Fruit fly (Drosophila melanogaster) whole organism, embryonic: ENCODE results near the gene NaPi-III.

Experiments used
- Atf-2 ChIP-seq: fragments of 200-800 bp; sonication (Bioruptor generic); optimal IDR thresholded peaks from 2 replicates; lab custom pipeline; 2016; ENCODE audit warnings: missing biosample characterization, missing genetic modification characterization
- B-H1 ChIP-seq: fragments of 200-800 bp; sonication (Bioruptor generic); IDR thresholded peaks from 3 replicates; pipeline ENCODE4 v1.3.6; 2022; ENCODE audit warnings: missing biosample characterization, missing genetic modification characterization
- BEAF-32 ChIP-seq: fragments of 200-800 bp; sonication (Bioruptor generic); optimal IDR thresholded peaks from 3 replicates; lab custom pipeline; 2017; ENCODE audit warnings: missing biosample characterization, missing genetic modification characterization, mild to moderate bottlenecking, moderate library complexity, missing genetic modification reagents
- CG10959 ChIP-seq: fragments of 200-800 bp; sonication (Bioruptor generic); IDR thresholded peaks from 2 replicates; pipeline ENCODE4 v1.3.6; 2022; ENCODE audit warnings: missing biosample characterization, missing genetic modification characterization
- CG11398 ChIP-seq: fragments of 200-800 bp; sonication (Bioruptor generic); optimal IDR thresholded peaks from 2 replicates; lab custom pipeline; 2016; ENCODE audit warnings: missing biosample characterization, missing genetic modification characterization
- CG13624 ChIP-seq: fragments of 200-800 bp; sonication (Bioruptor generic); optimal IDR thresholded peaks from 2 replicates; lab custom pipeline; 2016; ENCODE audit warnings: missing biosample characterization, missing genetic modification characterization
- CG14014 ChIP-seq: fragments of 200-800 bp; sonication (Bioruptor generic); IDR thresholded peaks from 2 replicates; pipeline ENCODE4 v1.3.6; 2022; ENCODE audit warnings: missing biosample characterization, missing genetic modification characterization
- CG14860 ChIP-seq: fragments of 200-800 bp; sonication (Bioruptor generic); IDR thresholded peaks from 3 replicates; pipeline ENCODE4 v1.3.6; 2022; ENCODE audit warnings: missing biosample characterization, missing genetic modification characterization; ENCODE audit not compliant: partially characterized antibody
- CG15011 ChIP-seq: fragments of 200-800 bp; sonication (Bioruptor generic); optimal IDR thresholded peaks from 3 replicates; lab custom pipeline; 2018; ENCODE audit warnings: missing biosample characterization, mild to moderate bottlenecking, missing genetic modification characterization
- CG15269 ChIP-seq: fragments of 200-800 bp; sonication (Bioruptor generic); optimal IDR thresholded peaks from 2 replicates; lab custom pipeline; 2018; ENCODE audit warnings: missing biosample characterization, mild to moderate bottlenecking, missing genetic modification characterization, moderate library complexity
- CG1602 ChIP-seq: fragments of 200-800 bp; sonication (Bioruptor generic); optimal IDR thresholded peaks from 3 replicates; lab custom pipeline; 2016; ENCODE audit warnings: missing biosample characterization, missing genetic modification characterization
- CG17361 ChIP-seq: fragments of 200-800 bp; sonication (Bioruptor generic); IDR thresholded peaks from 3 replicates; pipeline ENCODE4 v1.3.6; 2022; ENCODE audit warnings: missing biosample characterization, missing genetic modification characterization
- CG2129 ChIP-seq: fragments of 200-800 bp; sonication (Bioruptor generic); IDR thresholded peaks from 2 replicates; pipeline ENCODE4 v1.3.6; 2022; ENCODE audit warnings: missing biosample characterization, missing genetic modification characterization; ENCODE audit not compliant: partially characterized antibody
- CG2202 ChIP-seq: fragments of 200-800 bp; sonication (Bioruptor generic); optimal IDR thresholded peaks from 2 replicates; lab custom pipeline; 2018; ENCODE audit warnings: missing biosample characterization, mild to moderate bottlenecking, missing genetic modification characterization
- CG2875 ChIP-seq: fragments of 200-800 bp; sonication (Bioruptor generic); optimal IDR thresholded peaks from 2 replicates; lab custom pipeline; 2017; ENCODE audit warnings: missing biosample characterization, mild to moderate bottlenecking, missing genetic modification characterization, missing genetic modification reagents
- CG30431 ChIP-seq: fragments of 200-800 bp; sonication (Bioruptor generic); optimal IDR thresholded peaks from 2 replicates; lab custom pipeline; 2017; ENCODE audit warnings: missing biosample characterization, missing genetic modification characterization
- CG5245 ChIP-seq: fragments of 200-800 bp; sonication (Bioruptor generic); optimal IDR thresholded peaks from 3 replicates; lab custom pipeline; 2016; ENCODE audit warnings: missing biosample characterization, missing genetic modification characterization
- CG8089 ChIP-seq: fragments of 200-800 bp; sonication (Bioruptor generic); optimal IDR thresholded peaks from 3 replicates; lab custom pipeline; 2016; ENCODE audit warnings: missing biosample characterization, missing genetic modification characterization
- CG8478 ChIP-seq: fragments of >200 bp; optimal IDR thresholded peaks from 2 replicates; lab custom pipeline; 2018
- CG9797 ChIP-seq: fragments of 200-800 bp; sonication (Bioruptor generic); optimal IDR thresholded peaks from 3 replicates; lab custom pipeline; 2018; ENCODE audit warnings: missing biosample characterization, mild to moderate bottlenecking, missing genetic modification characterization
- ERR ChIP-seq: fragments of 200-800 bp; sonication (Bioruptor generic); optimal IDR thresholded peaks from 2 replicates; lab custom pipeline; 2016; ENCODE audit warnings: missing biosample characterization, missing genetic modification characterization
- HHEX ChIP-seq: fragments of 200-800 bp; sonication (Bioruptor generic); optimal IDR thresholded peaks from 3 replicates; lab custom pipeline; 2017; ENCODE audit warnings: missing biosample characterization, mild to moderate bottlenecking, missing genetic modification characterization, missing genetic modification reagents
- Hr39 ChIP-seq: fragments of >200 bp; optimal IDR thresholded peaks from 2 replicates; lab custom pipeline; 2017
- Mes4 ChIP-seq: fragments of 200-800 bp; sonication (Bioruptor generic); optimal IDR thresholded peaks from 2 replicates; lab custom pipeline; 2016; ENCODE audit warnings: missing biosample characterization, missing genetic modification characterization
- NC2α ChIP-seq: fragments of 200-800 bp; sonication (Bioruptor generic); optimal IDR thresholded peaks from 2 replicates; lab custom pipeline; 2016; ENCODE audit warnings: missing biosample characterization, missing genetic modification characterization
- NfI ChIP-seq: fragments of 200-800 bp; sonication (Bioruptor generic); optimal IDR thresholded peaks from 3 replicates; lab custom pipeline; 2018; ENCODE audit warnings: missing biosample characterization, mild to moderate bottlenecking, missing genetic modification characterization, moderate library complexity
- Pdp1 ChIP-seq, 2 experiments: fragments of 200-800 bp; sonication (Bioruptor generic); optimal IDR thresholded peaks; 3 replicates each; lab custom pipeline; 2016; ENCODE audit warnings: missing biosample characterization in 2 of 2, missing genetic modification characterization in 2 of 2, mild to moderate bottlenecking in 1 of 2, moderate library complexity in 1 of 2
- TFAM ChIP-seq: fragments of 200-800 bp; sonication (Bioruptor generic); optimal IDR thresholded peaks from 2 replicates; lab custom pipeline; 2017; ENCODE audit warnings: missing biosample characterization, missing genetic modification characterization, inconsistent platforms
- Taf1 ChIP-seq: fragments of 200-800 bp; sonication (Bioruptor generic); IDR thresholded peaks from 2 replicates; pipeline ENCODE4 v1.3.6; 2022; ENCODE audit warnings: missing biosample characterization, missing genetic modification characterization
- cad ChIP-seq: fragments of >200 bp; optimal IDR thresholded peaks from 2 replicates; lab custom pipeline; 2017; ENCODE audit warnings: missing biosample characterization, missing genetic modification characterization
- cas ChIP-seq: fragments of 200-800 bp; sonication (Bioruptor generic); IDR thresholded peaks from 2 replicates; pipeline ENCODE4 v1.3.6; 2022; ENCODE audit warnings: missing biosample characterization, missing genetic modification characterization
- chif ChIP-seq, 2 experiments: fragments of 200-800 bp; sonication (Bioruptor generic); optimal IDR thresholded peaks; 3 replicates each; lab custom pipeline; 2016; ENCODE audit warnings: missing biosample characterization in 2 of 2, missing genetic modification characterization in 2 of 2
- crol ChIP-seq: fragments of 200-800 bp; sonication (Bioruptor generic); IDR thresholded peaks from 2 replicates; pipeline ENCODE4 v1.3.6; 2022; ENCODE audit warnings: missing biosample characterization, missing genetic modification characterization
- gce ChIP-seq: fragments of 200-800 bp; sonication (Bioruptor generic); IDR thresholded peaks from 3 replicates; pipeline ENCODE4 v1.3.6; 2022; ENCODE audit warnings: missing biosample characterization, missing genetic modification characterization
- jigr1 ChIP-seq: fragments of 200-800 bp; sonication (Bioruptor generic); IDR thresholded peaks from 3 replicates; pipeline ENCODE4 v1.3.6; 2022; ENCODE audit warnings: missing biosample characterization, missing genetic modification characterization
- kay ChIP-seq: fragments of 200-800 bp; sonication (Bioruptor generic); optimal IDR thresholded peaks from 2 replicates; lab custom pipeline; 2016; ENCODE audit warnings: missing biosample characterization, missing genetic modification characterization
- lilli ChIP-seq: fragments of 200-800 bp; sonication (Bioruptor generic); optimal IDR thresholded peaks from 3 replicates; lab custom pipeline; 2016; ENCODE audit warnings: missing biosample characterization, missing genetic modification characterization
- lov ChIP-seq, 2 experiments: fragments of 200-800 bp in 1 of 2; fragments of >200 bp in 1 of 2; sonication (Bioruptor generic) in 1 of 2; IDR thresholded peaks in 1 of 2; optimal IDR thresholded peaks in 1 of 2; 2 replicates in 1 of 2; 3 replicates in 1 of 2; pipeline versions ENCODE4 v1.3.6 to Lab custom; 2017 to 2022; ENCODE audit warnings: missing biosample characterization in 1 of 2, missing genetic modification characterization in 1 of 2
- nau ChIP-seq: fragments of 200-800 bp; sonication (Bioruptor generic); optimal IDR thresholded peaks from 3 replicates; lab custom pipeline; 2017; ENCODE audit warnings: missing biosample characterization, mild to moderate bottlenecking, missing genetic modification characterization, missing genetic modification reagents
- nerfin-2 ChIP-seq: fragments of 200-800 bp; sonication (Bioruptor generic); IDR thresholded peaks from 2 replicates; pipeline ENCODE4 v1.3.6; 2022; ENCODE audit warnings: missing biosample characterization, missing genetic modification characterization; ENCODE audit not compliant: partially characterized antibody
- odd ChIP-seq: fragments of 200-800 bp; sonication (Bioruptor generic); optimal IDR thresholded peaks from 2 replicates; lab custom pipeline; 2017; ENCODE audit warnings: missing biosample characterization, mild to moderate bottlenecking, missing genetic modification characterization
- otp ChIP-seq: fragments of 200-800 bp; sonication (Bioruptor generic); IDR thresholded peaks from 3 replicates; pipeline ENCODE4, ENCODE4 v1.3.6; 2022; ENCODE audit warnings: missing biosample characterization, missing genetic modification characterization
- pnt ChIP-seq: fragments of 200-800 bp; sonication (Bioruptor generic); optimal IDR thresholded peaks from 3 replicates; lab custom pipeline; 2016; ENCODE audit warnings: missing biosample characterization, missing genetic modification characterization
- ranshi ChIP-seq: fragments of 200-800 bp; sonication (Bioruptor generic); IDR thresholded peaks from 2 replicates; pipeline ENCODE4 v1.3.6; 2022; ENCODE audit warnings: missing biosample characterization, missing genetic modification characterization
- rib ChIP-seq: fragments of 200-800 bp; sonication (Bioruptor generic); IDR thresholded peaks from 2 replicates; pipeline ENCODE4 v1.3.6; 2022; ENCODE audit warnings: missing biosample characterization, missing genetic modification characterization
- seq ChIP-seq: fragments of 200-800 bp; sonication (Bioruptor generic); IDR thresholded peaks from 2 replicates; pipeline ENCODE4 v1.3.6; 2022; ENCODE audit warnings: missing biosample characterization, missing genetic modification characterization
- slbo ChIP-seq: fragments of 200-800 bp; sonication (Bioruptor generic); IDR thresholded peaks from 2 replicates; pipeline ENCODE4 v1.3.6; 2022; ENCODE audit warnings: missing biosample characterization, missing genetic modification characterization
- trh ChIP-seq: fragments of 200-800 bp; sonication (Bioruptor generic); optimal IDR thresholded peaks from 2 replicates; lab custom pipeline; 2016; ENCODE audit warnings: missing biosample characterization, missing genetic modification characterization
- tx ChIP-seq: fragments of 200-800 bp; sonication (Bioruptor generic); optimal IDR thresholded peaks from 2 replicates; lab custom pipeline; 2016; ENCODE audit warnings: missing biosample characterization, missing genetic modification characterization
- usp ChIP-seq: fragments of >200 bp; optimal IDR thresholded peaks from 2 replicates; lab custom pipeline; 2017; ENCODE audit warnings: missing biosample characterization, missing genetic modification characterization
- wor ChIP-seq: fragments of 200-800 bp; sonication (Bioruptor generic); IDR thresholded peaks from 2 replicates; pipeline ENCODE4 v1.3.6; 2022; ENCODE audit warnings: missing biosample characterization, missing genetic modification characterization

The NaPi-III gene

dm6 chr3L:11148478-11149251 lies 25.5 kb downstream of the NaPi-III start:
- TF ChIP-seq CG10959 (GFP tag; lab: Robert Waterston, UW) = no peak
- peak; percentile 22 for TF ChIP-seq CG2875 (GFP tag; lab: Kevin White, UChicago)
- TF ChIP-seq cad (GFP tag; lab: Kevin White, UChicago) = no peak
- no peak for TF ChIP-seq jigr1
- TF ChIP-seq CG8478 (lab: Kevin White, UChicago) = no peak
- TF ChIP-seq Mes4 = no peak
- peak in 1 of 2 experiments; percentile 2 for TF ChIP-seq chif (GFP tag; optimal IDR thresholded peaks at IDR 0.05; lab: Kevin White, UChicago)
- no peak for TF ChIP-seq otp (GFP tag; lab: Robert Waterston, UW)
- no peak for TF ChIP-seq NC2α (GFP tag; lab: Kevin White, UChicago)
- peak; percentile 20 for TF ChIP-seq NfI (GFP tag; lab: Kevin White, UChicago)
- TF ChIP-seq CG15269 = peak; percentile 16
- TF ChIP-seq CG11398 (GFP tag; lab: Kevin White, UChicago) = no peak
- 0 out of 2 replicates have a peak, but pooled peaks have one; percentile 35 for TF ChIP-seq ranshi (GFP tag; lab: Robert Waterston, UW)
- TF ChIP-seq CG14860 (GFP tag; lab: Robert Waterston, UW) = no peak
- TF ChIP-seq B-H1 = no peak
- TF ChIP-seq crol (GFP tag; lab: Robert Waterston, UW) = no peak
- no peak for TF ChIP-seq lilli (GFP tag; lab: Kevin White, UChicago)
- TF ChIP-seq CG9797 (GFP tag; lab: Kevin White, UChicago) = no peak
- TF ChIP-seq Hr39 (lab: Kevin White, UChicago) = no peak
- TF ChIP-seq cas = no peak
- peak; percentile 24; the same call in 1 of the 2 replicates for TF ChIP-seq wor (GFP tag; lab: Robert Waterston, UW)
- TF ChIP-seq rib (GFP tag; lab: Robert Waterston, UW) = no peak
- no peak for TF ChIP-seq ERR (GFP tag; lab: Kevin White, UChicago)
- no peak for TF ChIP-seq TFAM
- TF ChIP-seq gce (GFP tag; lab: Robert Waterston, UW) = 0 out of 3 replicates have a peak, but pooled peaks have one; percentile 30
- TF ChIP-seq nerfin-2 (GFP tag; lab: Robert Waterston, UW) = no peak
- no peak for TF ChIP-seq slbo (GFP tag; lab: Robert Waterston, UW)
- peak; percentile 38 for TF ChIP-seq nau (GFP tag; lab: Kevin White, UChicago)
- TF ChIP-seq CG2129 = no peak
- TF ChIP-seq Pdp1 (GFP tag; optimal IDR thresholded peaks at IDR 0.05; lab: Kevin White, UChicago) = no peak
- TF ChIP-seq kay = no peak
- no peak for TF ChIP-seq tx (GFP tag; lab: Kevin White, UChicago)
- TF ChIP-seq CG8089 (GFP tag; lab: Kevin White, UChicago) = no peak
- TF ChIP-seq pnt (GFP tag; lab: Kevin White, UChicago) = no peak
- 0 out of 2 replicates have a peak, but pooled peaks have one; percentile 9 for TF ChIP-seq seq (GFP tag; lab: Robert Waterston, UW)
- TF ChIP-seq CG13624 (GFP tag; lab: Kevin White, UChicago) = no peak
- peak; percentile 15 for TF ChIP-seq odd
- TF ChIP-seq CG5245 = peak; percentile 18
- TF ChIP-seq CG30431 (GFP tag; lab: Kevin White, UChicago) = no peak
- TF ChIP-seq HHEX = peak; percentile 35
- TF ChIP-seq usp (GFP tag; lab: Kevin White, UChicago) = no peak
- peak; percentile 22; the same call in 1 of the 2 replicates for TF ChIP-seq CG14014 (GFP tag; lab: Robert Waterston, UW)
- TF ChIP-seq Taf1 (GFP tag; lab: Robert Waterston, UW) = no peak
- no peak for TF ChIP-seq BEAF-32 (GFP tag; lab: Kevin White, UChicago)
- TF ChIP-seq CG2202 (tag; lab: Kevin White, UChicago) = peak; percentile 9
- TF ChIP-seq Atf-2 = no peak
- peak; percentile 21 for TF ChIP-seq CG1602 (GFP tag; lab: Kevin White, UChicago)
- TF ChIP-seq trh = no peak
- peak; percentile 58 for TF ChIP-seq CG17361
- no peak for TF ChIP-seq lov (optimal IDR thresholded peaks at IDR 0.05; lab: Kevin White, UChicago)
- TF ChIP-seq lov (GFP tag; IDR thresholded peaks at IDR 0.05; lab: Robert Waterston, UW) = no peak
- TF ChIP-seq CG15011 (GFP tag; lab: Kevin White, UChicago) = no peak
